Fruit fly (Drosophila melanogaster): ENCODE measurements around the gene CG45071.

DNA sequence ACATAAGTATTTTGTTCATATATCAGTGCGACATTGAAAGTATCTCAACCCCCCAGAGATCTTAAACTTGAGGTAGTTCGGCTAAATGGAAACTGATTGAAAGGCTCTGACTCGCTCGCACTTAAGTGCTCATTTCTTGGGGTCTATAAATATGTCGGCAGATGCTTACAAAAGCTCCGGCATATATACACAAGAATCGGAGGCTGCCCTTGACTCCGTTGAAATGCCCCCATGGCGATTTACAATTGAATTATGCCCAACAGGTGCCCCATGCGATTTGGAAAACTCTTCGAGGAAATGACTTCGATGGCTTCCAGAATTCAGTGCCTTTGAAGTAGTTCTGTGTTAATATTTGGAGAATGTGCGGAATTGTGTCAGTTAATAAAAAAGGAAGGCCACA lies 32.0 kb upstream of the CG45071 start:
- TF ChIP-seq usp (GFP tag; optimal IDR thresholded peaks at IDR 0.05), result no peak
- TF ChIP-seq psq (GFP tag; optimal IDR thresholded peaks at IDR 0.05), result no peak
- TF ChIP-seq N (GFP tag; optimal IDR thresholded peaks at IDR 0.05), result no peak
- TF ChIP-seq br (GFP tag; optimal IDR thresholded peaks at IDR 0.05), result no peak

Data from whole organism, wandering third instar larva.